Worm (Caenorhabditis elegans): Measurements from ENCODE around the gene miz-1.

DNA sequence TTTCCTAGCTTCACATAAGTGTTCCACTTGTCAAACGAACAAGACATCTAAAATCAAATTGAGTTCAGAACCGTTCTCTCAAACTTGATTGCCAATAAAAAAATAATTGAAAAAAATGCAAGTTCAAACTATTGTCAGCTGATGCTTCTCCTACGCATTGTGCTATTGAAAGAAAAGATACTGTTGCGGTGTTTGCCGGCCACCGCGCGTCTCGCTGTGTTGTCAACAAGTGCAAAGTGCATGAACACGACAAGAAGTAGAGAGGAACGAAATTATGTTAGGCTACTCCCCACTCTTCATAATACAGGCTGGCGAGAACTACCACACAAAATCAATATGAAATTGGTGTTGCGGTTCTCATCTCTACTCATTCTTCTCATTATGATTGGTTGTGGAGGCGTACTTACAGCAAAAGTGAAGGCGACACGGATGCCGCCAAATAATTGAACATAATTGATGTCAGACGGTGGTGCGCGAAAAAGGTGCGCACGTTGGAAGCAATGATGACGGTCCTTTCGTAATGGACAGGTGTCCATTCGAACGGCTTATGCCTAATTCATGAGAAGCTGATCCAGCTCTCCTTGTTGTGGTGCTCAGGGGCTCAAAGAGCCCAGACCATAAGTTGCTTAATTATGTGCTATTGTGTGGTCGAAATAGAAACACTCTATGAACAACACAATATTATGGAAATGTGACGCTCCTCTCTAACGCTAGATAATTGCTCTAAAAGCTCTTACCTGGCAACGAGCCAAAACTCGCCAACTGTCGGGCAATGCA, 55.4 kb downstream of the miz-1 start:
- no peak for TF ChIP-seq elt-1 (tag; optimal IDR thresholded peaks at IDR 0.05; ENCODE audit: borderline replicate concordance, insufficient read depth)
- TF ChIP-seq unc-62 (GFP tag; optimal IDR thresholded peaks at IDR 0.05) = no peak
- TF ChIP-seq ztf-11 (tag; optimal IDR thresholded peaks at IDR 0.05) = no peak
- no peak for TF ChIP-seq lsy-2 (tag; optimal IDR thresholded peaks at IDR 0.05)

All from whole organism, mixed stage, embryonic.